Worm (Caenorhabditis elegans) whole organism, midembryonic: ENCODE measurements around the gene hecd-1.

ENCODE experiments used
- cog-1 ChIP-seq: sonication (generic microtip); optimal IDR thresholded peaks from 2 replicates; lab custom pipeline; 2016; ENCODE audit warnings: missing genetic modification characterization, missing compliant biosample characterization
- klf-2 ChIP-seq: fragments of 200-800 bp; sonication (Bioruptor generic); conservative IDR thresholded peaks from 2 replicates; pipeline ENCODE4 v1.3.6; 2022; ENCODE audit warnings: missing genetic modification reagents, missing genetic modification characterization, missing compliant biosample characterization
- med-1 ChIP-seq: sonication (generic microtip); optimal IDR thresholded peaks from 2 replicates; lab custom pipeline; 2017; ENCODE audit warnings: missing genetic modification characterization, mild to moderate bottlenecking, missing compliant biosample characterization, antibody characterized with exemption, missing genetic modification reagents; ENCODE audit not compliant: insufficient read depth
- ref-1 ChIP-seq: fragments of 200-800 bp; sonication (Bioruptor generic); conservative IDR thresholded peaks from 2 replicates; pipeline ENCODE4 v1.3.6; 2022; ENCODE audit warnings: missing genetic modification reagents, missing genetic modification characterization, missing compliant biosample characterization
- tab-1 ChIP-seq: fragments of 200-800 bp; sonication (Bioruptor generic); IDR thresholded peaks from 2 replicates; pipeline ENCODE4 v1.3.6; 2022; ENCODE audit warnings: missing genetic modification characterization, missing compliant biosample characterization
- ztf-23 ChIP-seq: fragments of 200-800 bp; sonication (Bioruptor generic); IDR thresholded peaks from 2 replicates; pipeline ENCODE4 v1.3.6; 2022; ENCODE audit warnings: missing genetic modification reagents, missing genetic modification characterization, missing compliant biosample characterization
- ztf-29 ChIP-seq: fragments of 200-800 bp; sonication (Bioruptor generic); IDR thresholded peaks from 2 replicates; pipeline ENCODE4 v1.3.6; 2022; ENCODE audit warnings: missing genetic modification reagents, missing genetic modification characterization, missing compliant biosample characterization

ce11 chrIV:7182818-7183217, 38.3 kb upstream of the hecd-1 start:
- TF ChIP-seq ref-1 (GFP tag; lab: Robert Waterston, UW), result no peak
- no peak for TF ChIP-seq med-1 (GFP tag; lab: Kevin White, UChicago)
- TF ChIP-seq tab-1 (GFP tag; lab: Robert Waterston, UW), result no peak
- no peak for TF ChIP-seq klf-2 (GFP tag; lab: Robert Waterston, UW)
- TF ChIP-seq cog-1 (tag; lab: Kevin White, UChicago), result no peak
- no peak for TF ChIP-seq ztf-23 (GFP tag; lab: Robert Waterston, UW)
- no peak for TF ChIP-seq ztf-29 (GFP tag; lab: Robert Waterston, UW)
